Worm (Caenorhabditis elegans) whole organism, L2 larva: ENCODE data around the gene taf-12.

Experiments used
- C34F6.9 ChIP-seq: fragments of 150-350 bp; optimal IDR thresholded peaks from 2 replicates; lab custom pipeline; 2014; ENCODE audit warnings: missing biosample characterization, missing genetic modification characterization
- F13H6.1 ChIP-seq: sonication (generic microtip); optimal IDR thresholded peaks from 2 replicates; lab custom pipeline; 2016; ENCODE audit warnings: missing genetic modification characterization, missing compliant biosample characterization
- R02D3.7 ChIP-seq: fragments of 150-350 bp; optimal IDR thresholded peaks from 2 replicates; lab custom pipeline; 2014; ENCODE audit warnings: missing biosample characterization, missing genetic modification characterization
- Y55F3AM.14 ChIP-seq: fragments of 200-800 bp; sonication (Bioruptor generic); optimal IDR thresholded peaks from 2 replicates; lab custom pipeline; 2018; ENCODE audit warnings: mild to moderate bottlenecking, missing genetic modification characterization, missing compliant biosample characterization
- alr-1 ChIP-seq: fragments of 150-350 bp; optimal IDR thresholded peaks from 2 replicates; lab custom pipeline; 2014; ENCODE audit warnings: missing biosample characterization, missing genetic modification characterization
- blmp-1 ChIP-seq: sonication (generic microtip); optimal IDR thresholded peaks from 2 replicates; lab custom pipeline; 2017; ENCODE audit warnings: missing genetic modification characterization, mild to moderate bottlenecking, missing compliant biosample characterization, antibody characterized with exemption, moderate library complexity; ENCODE audit not compliant: insufficient read depth
- crh-2 ChIP-seq: sonication (generic microtip); optimal IDR thresholded peaks from 2 replicates; lab custom pipeline; 2017; ENCODE audit warnings: missing biosample characterization, missing genetic modification characterization
- dmd-4 ChIP-seq: sonication (generic microtip); optimal IDR thresholded peaks from 2 replicates; lab custom pipeline; 2017; ENCODE audit warnings: missing biosample characterization, missing genetic modification characterization
- egl-27 ChIP-seq: sonication (generic microtip); optimal IDR thresholded peaks from 3 replicates; lab custom pipeline; 2017; ENCODE audit warnings: missing biosample characterization, missing genetic modification reagents, missing genetic modification characterization
- elt-3 ChIP-seq: sonication (generic microtip); optimal IDR thresholded peaks from 2 replicates; lab custom pipeline; 2017; ENCODE audit warnings: missing biosample characterization, missing genetic modification characterization
- fos-1 ChIP-seq: fragments of 150-350 bp; optimal IDR thresholded peaks from 2 replicates; lab custom pipeline; 2014; ENCODE audit warnings: missing biosample characterization, missing genetic modification characterization
- gmeb-1 ChIP-seq: fragments of 150-350 bp; optimal IDR thresholded peaks from 2 replicates; lab custom pipeline; 2014; ENCODE audit warnings: missing biosample characterization, missing genetic modification characterization
- lin-11 ChIP-seq: fragments of 150-350 bp; sonication (generic microtip); optimal IDR thresholded peaks from 2 replicates; lab custom pipeline; 2014; ENCODE audit warnings: missing biosample characterization, missing genetic modification characterization, inconsistent platforms, mixed read lengths
- lin-39 ChIP-seq: fragments of 150-350 bp; optimal IDR thresholded peaks from 2 replicates; lab custom pipeline; 2014; ENCODE audit warnings: missing biosample characterization, missing genetic modification reagents, missing genetic modification characterization
- lsy-2 ChIP-seq, 2 experiments: fragments of 150-350 bp in 1 of 2; sonication (generic microtip) in 1 of 2; optimal IDR thresholded peaks; 2 replicates each; lab custom pipeline; 2014 to 2017; ENCODE audit warnings: missing biosample characterization in 2 of 2, missing genetic modification characterization in 2 of 2
- mbf-1 ChIP-seq: sonication (generic microtip); optimal IDR thresholded peaks from 2 replicates; lab custom pipeline; 2017; ENCODE audit warnings: missing biosample characterization, missing genetic modification characterization
- nhr-10 ChIP-seq: sonication (generic microtip); optimal IDR thresholded peaks from 2 replicates; lab custom pipeline; 2017; ENCODE audit warnings: missing biosample characterization, missing genetic modification characterization
- nhr-129 ChIP-seq: fragments of 150-350 bp; optimal IDR thresholded peaks from 2 replicates; lab custom pipeline; 2014; ENCODE audit warnings: missing biosample characterization, missing genetic modification characterization
- nhr-21 ChIP-seq: fragments of 150-350 bp; optimal IDR thresholded peaks from 2 replicates; lab custom pipeline; 2014; ENCODE audit warnings: missing biosample characterization, missing genetic modification characterization
- nhr-237 ChIP-seq: fragments of 150-350 bp; optimal IDR thresholded peaks from 2 replicates; lab custom pipeline; 2014; ENCODE audit warnings: missing biosample characterization, missing genetic modification characterization
- nhr-25 ChIP-seq: fragments of 150-350 bp; sonication (generic microtip); optimal IDR thresholded peaks from 3 replicates; lab custom pipeline; 2014; ENCODE audit warnings: missing biosample characterization, missing genetic modification characterization
- nhr-77 ChIP-seq: fragments of 150-350 bp; optimal IDR thresholded peaks from 2 replicates; lab custom pipeline; 2014; ENCODE audit warnings: missing biosample characterization, missing genetic modification characterization
- peb-1 ChIP-seq: fragments of 150-350 bp; optimal IDR thresholded peaks from 2 replicates; lab custom pipeline; 2014; ENCODE audit warnings: missing biosample characterization, missing genetic modification characterization
- sem-4 ChIP-seq: fragments of 150-350 bp; optimal IDR thresholded peaks from 2 replicates; lab custom pipeline; 2014; ENCODE audit warnings: missing biosample characterization, missing genetic modification reagents, missing genetic modification characterization
- skn-1 ChIP-seq: sonication (generic microtip); optimal IDR thresholded peaks from 2 replicates; lab custom pipeline; 2017; ENCODE audit warnings: missing biosample characterization, missing genetic modification characterization
- sma-9 ChIP-seq, 2 experiments: fragments of 150-350 bp in 1 of 2; sonication (generic microtip) in 1 of 2; optimal IDR thresholded peaks; 2 replicates each; lab custom pipeline; 2014 to 2016; ENCODE audit warnings: missing genetic modification characterization in 2 of 2, mild to moderate bottlenecking in 1 of 2, missing biosample characterization in 1 of 2, missing compliant biosample characterization in 1 of 2, missing genetic modification reagents in 1 of 2, moderate library complexity in 1 of 2
- snpc-4 ChIP-seq: fragments of 150-350 bp; optimal IDR thresholded peaks from 2 replicates; lab custom pipeline; 2014; ENCODE audit warnings: missing biosample characterization, missing genetic modification characterization
- unc-39 ChIP-seq: fragments of 150-350 bp; optimal IDR thresholded peaks from 2 replicates; lab custom pipeline; 2014; ENCODE audit warnings: missing biosample characterization, missing genetic modification characterization
- unc-55 ChIP-seq: fragments of 150-350 bp; sonication (generic microtip); optimal IDR thresholded peaks from 3 replicates; lab custom pipeline; 2014; ENCODE audit warnings: missing biosample characterization, missing genetic modification reagents, missing genetic modification characterization
- unc-62 ChIP-seq: fragments of 150-350 bp; optimal IDR thresholded peaks from 2 replicates; lab custom pipeline; 2014; ENCODE audit warnings: missing biosample characterization, missing genetic modification reagents, missing genetic modification characterization
- ztf-1 ChIP-seq: fragments of 200-800 bp; sonication (Bioruptor generic); conservative IDR thresholded peaks from 2 replicates; pipeline ENCODE4 v1.3.6; 2022; ENCODE audit warnings: missing genetic modification characterization, missing compliant biosample characterization

The taf-12 gene

ce11 chrIII:11836734-11837133 lies 32.3 kb downstream of the taf-12 start:
- TF ChIP-seq Y55F3AM.14 (no peak), skn-1 (tag; lab: Kevin White, UChicago) (peak; percentile 61), unc-55 (peak; percentile 27)

- peak in 1 of 2 experiments; percentile 27 for TF ChIP-seq lsy-2 (tag; optimal IDR thresholded peaks at IDR 0.05; lab: Kevin White, UChicago)
- TF ChIP-seq dmd-4 (tag; lab: Kevin White, UChicago) = no peak
- TF ChIP-seq sem-4 (tag; lab: Kevin White, UChicago) = no peak
- TF ChIP-seq Y55F3AM.14 = peak; percentile 13
- TF ChIP-seq alr-1 (tag; lab: Kevin White, UChicago) = no peak
- TF ChIP-seq elt-3 (tag; lab: Kevin White, UChicago) = no peak
- no peak for TF ChIP-seq unc-39 (tag; lab: Kevin White, UChicago)
- TF ChIP-seq nhr-129 (tag; lab: Kevin White, UChicago) = peak; percentile 30
- no peak for TF ChIP-seq unc-55
- peak; percentile 9 for TF ChIP-seq crh-2 (tag; lab: Kevin White, UChicago)
- no peak for TF ChIP-seq fos-1 (tag; lab: Kevin White, UChicago)
- no peak for TF ChIP-seq ztf-1
- peak; percentile 12 for TF ChIP-seq lin-11 (tag; lab: Kevin White, UChicago)
- no peak for TF ChIP-seq mbf-1
- peak; percentile 36 for TF ChIP-seq C34F6.9 (tag; lab: Kevin White, UChicago)
Measured at ce11 chrIII:11836054-11836453, 33.0 kb downstream of the taf-12 start.

ce11 chrIII:11834783-11835182 lies 34.3 kb downstream of the taf-12 start:
- peak in 1 of 2 experiments; percentile 38 for TF ChIP-seq lsy-2 (tag; optimal IDR thresholded peaks at IDR 0.05; lab: Kevin White, UChicago)
- no peak for TF ChIP-seq dmd-4 (tag; lab: Kevin White, UChicago)
- peak; percentile 11 for TF ChIP-seq nhr-25
- TF ChIP-seq sma-9 (GFP tag; optimal IDR thresholded peaks at IDR 0.05; lab: Kevin White, UChicago) = peak; percentile 10
- TF ChIP-seq sma-9 (tag; optimal IDR thresholded peaks at IDR 0.05; lab: Kevin White, UChicago) = no peak
- TF ChIP-seq crh-2 (tag; lab: Kevin White, UChicago) = peak; percentile 32
- no peak for TF ChIP-seq Y55F3AM.14
- no peak for TF ChIP-seq lin-11 (tag; lab: Kevin White, UChicago)
- peak; percentile 8 for TF ChIP-seq unc-55
- peak; percentile 66 for TF ChIP-seq skn-1 (tag; lab: Kevin White, UChicago)
- TF ChIP-seq fos-1 (tag; lab: Kevin White, UChicago) = peak; percentile 48
- no peak for TF ChIP-seq lin-39 (tag; lab: Kevin White, UChicago)
- TF ChIP-seq nhr-129 (tag; lab: Kevin White, UChicago) = peak; percentile 28
- peak; percentile 18 for TF ChIP-seq blmp-1 (tag; lab: Kevin White, UChicago)
- no peak for TF ChIP-seq C34F6.9 (tag; lab: Kevin White, UChicago)
- no peak for TF ChIP-seq gmeb-1 (tag; lab: Kevin White, UChicago)

- TF ChIP-seq nhr-10 (tag; lab: Kevin White, UChicago) = no peak
- peak; percentile 19 for TF ChIP-seq nhr-129 (tag; lab: Kevin White, UChicago)
- no peak for TF ChIP-seq peb-1
- TF ChIP-seq lsy-2 (tag; optimal IDR thresholded peaks at IDR 0.05; lab: Kevin White, UChicago) = no peak
- peak; percentile 12 for TF ChIP-seq sma-9 (GFP tag; optimal IDR thresholded peaks at IDR 0.05; lab: Kevin White, UChicago)
- TF ChIP-seq sma-9 (tag; optimal IDR thresholded peaks at IDR 0.05; lab: Kevin White, UChicago) = no peak
- peak; percentile 9 for TF ChIP-seq C34F6.9 (tag; lab: Kevin White, UChicago)
- TF ChIP-seq nhr-237 (tag; lab: Kevin White, UChicago) = no peak
- TF ChIP-seq R02D3.7 (tag; lab: Kevin White, UChicago) = no peak
- peak; percentile 44 for TF ChIP-seq sem-4 (tag; lab: Kevin White, UChicago)
- no peak for TF ChIP-seq unc-55
- TF ChIP-seq nhr-77 (tag; lab: Kevin White, UChicago) = no peak
- TF ChIP-seq nhr-25 = no peak
- peak; percentile 52 for TF ChIP-seq F13H6.1 (tag; lab: Kevin White, UChicago)
Measured at ce11 chrIII:11834168-11834567, 34.9 kb downstream of the taf-12 start.

- TF ChIP-seq snpc-4 (tag; lab: Kevin White, UChicago) (no peak), unc-39 (tag; lab: Kevin White, UChicago) (no peak), elt-3 (tag; lab: Kevin White, UChicago) (no peak), skn-1 (tag; lab: Kevin White, UChicago) (no peak), nhr-21 (tag; lab: Kevin White, UChicago) (no peak), gmeb-1 (tag; lab: Kevin White, UChicago) (no peak), F13H6.1 (tag; lab: Kevin White, UChicago) (no peak), peb-1 (no peak), crh-2 (tag; lab: Kevin White, UChicago) (no peak), lsy-2 (tag; optimal IDR thresholded peaks at IDR 0.05; lab: Kevin White, UChicago) (no peak), nhr-25 (no peak), egl-27 (tag; lab: Kevin White, UChicago) (no peak), unc-62 (GFP tag; lab: Kevin White, UChicago) (no peak)
- TF ChIP-seq, all 48 proteins: peak for 0
Measured at ce11 chrIII:11833449-11833848, 35.6 kb downstream of the taf-12 start.
